Worm (Caenorhabditis elegans) whole organism, L3 larva: ENCODE results near the gene mrpl-28.

Experiments
- R02D3.7 ChIP-seq: fragments of 150-350 bp; optimal IDR thresholded peaks from 2 replicates; lab custom pipeline; 2014; ENCODE audit warnings: missing biosample characterization, missing genetic modification characterization
- ZK546.5 ChIP-seq: sonication (generic microtip); optimal IDR thresholded peaks from 2 replicates; lab custom pipeline; 2017; ENCODE audit warnings: missing biosample characterization, missing genetic modification characterization
- aly-2 ChIP-seq: fragments of 150-350 bp; optimal IDR thresholded peaks from 2 replicates; lab custom pipeline; 2014; ENCODE audit warnings: missing biosample characterization, missing genetic modification characterization
- ama-1 ChIP-seq: fragments of 150-350 bp; optimal IDR thresholded peaks from 2 replicates; lab custom pipeline; 2018
- ceh-16 ChIP-seq: sonication (generic microtip); optimal IDR thresholded peaks from 2 replicates; lab custom pipeline; 2017; ENCODE audit warnings: missing biosample characterization, missing genetic modification characterization
- ceh-28 ChIP-seq: fragments of 150-350 bp; optimal IDR thresholded peaks from 2 replicates; lab custom pipeline; 2014; ENCODE audit warnings: missing biosample characterization, missing genetic modification reagents, missing genetic modification characterization
- ceh-82 ChIP-seq: fragments of 150-350 bp; optimal IDR thresholded peaks from 2 replicates; lab custom pipeline; 2014; ENCODE audit warnings: missing biosample characterization, missing genetic modification characterization
- ceh-9 ChIP-seq: sonication (generic microtip); optimal IDR thresholded peaks from 2 replicates; lab custom pipeline; 2018; ENCODE audit warnings: missing biosample characterization, missing genetic modification characterization
- daf-12 ChIP-seq: fragments of 150-350 bp; optimal IDR thresholded peaks from 2 replicates; lab custom pipeline; 2014; ENCODE audit warnings: missing biosample characterization, missing genetic modification reagents, missing genetic modification characterization
- egl-27 ChIP-seq: sonication (generic microtip); optimal IDR thresholded peaks from 4 replicates; lab custom pipeline; 2017; ENCODE audit warnings: missing biosample characterization, missing genetic modification reagents, missing genetic modification characterization
- egl-5 ChIP-seq: fragments of 150-350 bp; optimal IDR thresholded peaks from 2 replicates; lab custom pipeline; 2017; ENCODE audit warnings: missing biosample characterization, missing genetic modification reagents, missing genetic modification characterization, inconsistent platforms
- elt-1 ChIP-seq: fragments of 150-350 bp; optimal IDR thresholded peaks from 2 replicates; lab custom pipeline; 2014; ENCODE audit warnings: missing biosample characterization, missing genetic modification characterization
- elt-2 ChIP-seq: sonication (generic microtip); optimal IDR thresholded peaks from 2 replicates; lab custom pipeline; 2016; ENCODE audit warnings: missing genetic modification reagents, mild to moderate bottlenecking, missing genetic modification characterization, missing compliant biosample characterization
- elt-3 ChIP-seq, 3 experiments: fragments of 150-350 bp in 1 of 3; sonication (generic microtip) in 2 of 3; optimal IDR thresholded peaks; 2 replicates in 2 of 3; 4 replicates in 1 of 3; lab custom pipeline; 2014 to 2017; ENCODE audit warnings: missing biosample characterization in 3 of 3, missing genetic modification characterization in 3 of 3
- eor-1 ChIP-seq, 2 experiments: fragments of 150-350 bp; optimal IDR thresholded peaks; 2 replicates each; lab custom pipeline; 2014 to 2018; ENCODE audit warnings: missing biosample characterization in 2 of 2, missing genetic modification characterization in 2 of 2
- fkh-10 ChIP-seq: sonication (generic microtip); optimal IDR thresholded peaks from 2 replicates; lab custom pipeline; 2017; ENCODE audit warnings: missing biosample characterization, missing genetic modification reagents, missing genetic modification characterization
- fkh-2 ChIP-seq: fragments of 150-350 bp; optimal IDR thresholded peaks from 2 replicates; lab custom pipeline; 2014; ENCODE audit warnings: missing biosample characterization, missing genetic modification reagents, missing genetic modification characterization
- fos-1 ChIP-seq: fragments of 150-350 bp; optimal IDR thresholded peaks from 2 replicates; lab custom pipeline; 2014; ENCODE audit warnings: missing biosample characterization, missing genetic modification characterization
- hmg-11 ChIP-seq: sonication (generic microtip); optimal IDR thresholded peaks from 2 replicates; lab custom pipeline; 2016; ENCODE audit warnings: missing genetic modification characterization, missing compliant biosample characterization
- jun-1 ChIP-seq: fragments of 150-350 bp; optimal IDR thresholded peaks from 2 replicates; lab custom pipeline; 2014; ENCODE audit warnings: missing biosample characterization, missing genetic modification reagents, missing genetic modification characterization
- lin-15B ChIP-seq: fragments of 150-350 bp; optimal IDR thresholded peaks from 2 replicates; lab custom pipeline; 2014; ENCODE audit warnings: missing biosample characterization, missing genetic modification characterization
- lin-39 ChIP-seq: fragments of 150-350 bp; optimal IDR thresholded peaks from 2 replicates; lab custom pipeline; 2018; ENCODE audit warnings: missing biosample characterization, missing genetic modification reagents, missing genetic modification characterization
- lsy-12 ChIP-seq: sonication (generic microtip); optimal IDR thresholded peaks from 2 replicates; lab custom pipeline; 2016; ENCODE audit warnings: mild to moderate bottlenecking, missing genetic modification characterization, missing compliant biosample characterization
- mdl-1 ChIP-seq: fragments of 150-350 bp; optimal IDR thresholded peaks from 2 replicates; lab custom pipeline; 2014; ENCODE audit warnings: missing biosample characterization, missing genetic modification characterization
- mml-1 ChIP-seq: fragments of 150-350 bp; sonication (generic microtip); optimal IDR thresholded peaks from 3 replicates; lab custom pipeline; 2014; ENCODE audit warnings: missing biosample characterization, missing genetic modification characterization
- nfya-1 ChIP-seq: sonication (generic microtip); optimal IDR thresholded peaks from 2 replicates; lab custom pipeline; 2017; ENCODE audit warnings: missing genetic modification characterization, mild to moderate bottlenecking, missing compliant biosample characterization, antibody characterized with exemption, moderate library complexity; ENCODE audit not compliant: insufficient read depth
- nhr-11 ChIP-seq: fragments of 150-350 bp; optimal IDR thresholded peaks from 2 replicates; lab custom pipeline; 2014; ENCODE audit warnings: missing biosample characterization, missing genetic modification characterization
- nhr-12 ChIP-seq: fragments of 150-350 bp; optimal IDR thresholded peaks from 2 replicates; lab custom pipeline; 2014; ENCODE audit warnings: missing biosample characterization, missing genetic modification characterization
- nhr-23 ChIP-seq: fragments of 150-350 bp; optimal IDR thresholded peaks from 2 replicates; lab custom pipeline; 2014; ENCODE audit warnings: missing biosample characterization, missing genetic modification reagents, missing genetic modification characterization
- nhr-237 ChIP-seq: fragments of 150-350 bp; optimal IDR thresholded peaks from 2 replicates; lab custom pipeline; 2014; ENCODE audit warnings: missing biosample characterization, missing genetic modification characterization
- nhr-25 ChIP-seq: sonication (generic microtip); optimal IDR thresholded peaks from 2 replicates; lab custom pipeline; 2017; ENCODE audit warnings: missing biosample characterization, missing genetic modification characterization
- nhr-28 ChIP-seq: fragments of 150-350 bp; optimal IDR thresholded peaks from 2 replicates; lab custom pipeline; 2014; ENCODE audit warnings: missing biosample characterization, missing genetic modification characterization
- nhr-43 ChIP-seq: sonication (generic microtip); optimal IDR thresholded peaks from 2 replicates; lab custom pipeline; 2016; ENCODE audit warnings: mild to moderate bottlenecking, missing genetic modification characterization, missing compliant biosample characterization; ENCODE audit not compliant: poor library complexity, severe bottlenecking
- nhr-67 ChIP-seq: fragments of 150-350 bp; optimal IDR thresholded peaks from 2 replicates; lab custom pipeline; 2014; ENCODE audit warnings: missing biosample characterization, missing genetic modification characterization
- nhr-76 ChIP-seq: fragments of 150-350 bp; sonication (generic microtip); optimal IDR thresholded peaks from 5 replicates; lab custom pipeline; 2014; ENCODE audit warnings: missing biosample characterization, missing genetic modification characterization
- nhr-77 ChIP-seq: fragments of 150-350 bp; optimal IDR thresholded peaks from 2 replicates; lab custom pipeline; 2014; ENCODE audit warnings: missing biosample characterization, missing genetic modification characterization
- pha-4 ChIP-seq: fragments of 150-350 bp; optimal IDR thresholded peaks from 2 replicates; lab custom pipeline; 2014; ENCODE audit warnings: missing biosample characterization, missing genetic modification reagents, missing genetic modification characterization
- pqm-1 ChIP-seq: fragments of 150-350 bp; optimal IDR thresholded peaks from 2 replicates; lab custom pipeline; 2017; ENCODE audit warnings: missing biosample characterization, missing genetic modification characterization, inconsistent platforms
- sea-2 ChIP-seq: fragments of 150-350 bp; sonication (generic microtip); optimal IDR thresholded peaks from 4 replicates; lab custom pipeline; 2014; ENCODE audit warnings: missing biosample characterization, missing genetic modification reagents, missing genetic modification characterization
- skn-1 ChIP-seq: fragments of 150-350 bp; optimal IDR thresholded peaks from 2 replicates; lab custom pipeline; 2014; ENCODE audit warnings: missing biosample characterization, missing genetic modification characterization
- snpc-4 ChIP-seq: fragments of 150-350 bp; optimal IDR thresholded peaks from 2 replicates; lab custom pipeline; 2014; ENCODE audit warnings: missing biosample characterization, missing genetic modification characterization
- tbx-2 ChIP-seq: sonication (generic microtip); optimal IDR thresholded peaks from 2 replicates; lab custom pipeline; 2016; ENCODE audit warnings: mild to moderate bottlenecking, missing genetic modification characterization, missing compliant biosample characterization
- unc-39 ChIP-seq: sonication (generic microtip); optimal IDR thresholded peaks from 4 replicates; lab custom pipeline; 2017; ENCODE audit warnings: missing biosample characterization, missing genetic modification characterization
- unc-62 ChIP-seq: fragments of 150-350 bp; sonication (generic microtip); optimal IDR thresholded peaks from 4 replicates; lab custom pipeline; 2014; ENCODE audit warnings: missing biosample characterization, missing genetic modification reagents, missing genetic modification characterization
- zag-1 ChIP-seq: fragments of 150-350 bp; optimal IDR thresholded peaks from 2 replicates; lab custom pipeline; 2014; ENCODE audit warnings: missing biosample characterization, missing genetic modification characterization
- ztf-11 ChIP-seq: fragments of 150-350 bp; optimal IDR thresholded peaks from 2 replicates; lab custom pipeline; 2014; ENCODE audit warnings: missing biosample characterization, missing genetic modification characterization
- ztf-4 ChIP-seq: fragments of 150-350 bp; optimal IDR thresholded peaks from 2 replicates; lab custom pipeline; 2014; ENCODE audit warnings: missing biosample characterization, missing genetic modification characterization

mrpl-28 gene

DNA sequence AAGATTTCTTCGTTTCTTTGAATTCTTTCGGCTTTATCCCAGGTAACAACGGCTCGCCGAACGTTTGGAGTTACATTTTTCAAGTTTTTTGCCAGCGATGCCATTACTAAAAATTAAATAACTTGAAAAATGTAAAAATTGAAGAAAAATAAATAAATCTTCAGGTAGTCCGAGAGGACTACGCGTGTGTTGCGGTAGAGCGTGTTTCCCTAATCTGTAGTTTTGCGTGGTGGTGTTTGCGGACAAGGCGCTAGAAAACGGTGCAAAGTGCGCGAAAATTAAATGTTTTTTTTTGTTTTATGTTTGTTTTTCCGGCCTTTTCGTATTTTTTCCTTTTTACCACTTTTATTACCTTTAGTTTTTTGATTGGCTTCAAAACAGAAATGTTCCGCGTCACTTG is at the start of gene mrpl-28:
Gene mrpl-28, minus strand, starts transcription at position 106 of the 400 bp plus-strand sequence.
- TF ChIP-seq ztf-4 (tag; lab: Kevin White, UChicago) = no peak
- TF ChIP-seq mml-1 (tag; lab: Kevin White, UChicago) = no peak
- no peak for TF ChIP-seq egl-27 (tag; lab: Kevin White, UChicago)
- TF ChIP-seq ceh-16 (tag; lab: Kevin White, UChicago) = no peak
- no peak for TF ChIP-seq nhr-76 (tag; lab: Kevin White, UChicago)
- TF ChIP-seq lin-39 = peak; percentile 85
- no peak for TF ChIP-seq ZK546.5 (tag; lab: Kevin White, UChicago)
- TF ChIP-seq tbx-2 (tag; lab: Kevin White, UChicago) = peak; percentile 77
- peak; percentile 16 for TF ChIP-seq elt-1
- peak; percentile 66 for TF ChIP-seq elt-2
- peak; percentile 92 for TF ChIP-seq hmg-11 (tag; lab: Kevin White, UChicago)
- TF ChIP-seq nhr-28 = no peak
- no peak for TF ChIP-seq unc-62 (GFP tag; lab: Kevin White, UChicago)
- TF ChIP-seq aly-2 = no peak
- peak; percentile 98 for TF ChIP-seq lin-15B
- no peak for TF ChIP-seq fkh-10 (GFP tag; lab: Kevin White, UChicago)
- TF ChIP-seq nhr-237 (tag; lab: Kevin White, UChicago) = no peak
- TF ChIP-seq jun-1 (tag; lab: Kevin White, UChicago) = peak; percentile 73
- TF ChIP-seq daf-12 (tag; lab: Kevin White, UChicago) = no peak
- peak; percentile 84 for TF ChIP-seq R02D3.7 (tag; lab: Kevin White, UChicago)
- TF ChIP-seq mdl-1 (tag; lab: Kevin White, UChicago) = no peak
- peak; percentile 38 for TF ChIP-seq pqm-1
- TF ChIP-seq ceh-82 = peak; percentile 92
- TF ChIP-seq nhr-12 (tag; lab: Kevin White, UChicago) = no peak
- peak; percentile 91 for TF ChIP-seq nfya-1 (tag; lab: Kevin White, UChicago)
- TF ChIP-seq ztf-11 (tag; lab: Kevin White, UChicago) = no peak
- no peak for TF ChIP-seq ama-1 (lab: Kevin White, UChicago)
- no peak for TF ChIP-seq elt-3 (tag; optimal IDR thresholded peaks at IDR 0.05; lab: Kevin White, UChicago)
- no peak for TF ChIP-seq fkh-2 (tag; lab: Kevin White, UChicago)
- TF ChIP-seq pha-4 (tag; lab: Kevin White, UChicago) = peak; percentile 99
- TF ChIP-seq eor-1 (tag; optimal IDR thresholded peaks at IDR 0.05; lab: Kevin White, UChicago) = no peak
- no peak for TF ChIP-seq nhr-67 (tag; lab: Kevin White, UChicago)
- TF ChIP-seq skn-1 (tag; lab: Kevin White, UChicago) = peak; percentile 14
- peak; percentile 16 for TF ChIP-seq zag-1 (tag; lab: Kevin White, UChicago)
- no peak for TF ChIP-seq fos-1 (tag; lab: Kevin White, UChicago)
- peak; percentile 89 for TF ChIP-seq nhr-25 (tag; lab: Kevin White, UChicago)
- TF ChIP-seq unc-39 (tag; lab: Kevin White, UChicago) = no peak
- no peak for TF ChIP-seq nhr-11 (tag; lab: Kevin White, UChicago)
- TF ChIP-seq sea-2 = no peak
- TF ChIP-seq nhr-43 (tag; lab: Kevin White, UChicago) = peak; percentile 85
- peak; percentile 84 for TF ChIP-seq snpc-4 (tag; lab: Kevin White, UChicago)
- TF ChIP-seq egl-5 (tag; lab: Kevin White, UChicago) = peak; percentile 85
- TF ChIP-seq ceh-9 (tag; lab: Kevin White, UChicago) = no peak
- TF ChIP-seq nhr-23 (tag; lab: Kevin White, UChicago) = peak; percentile 95
- peak; percentile 73 for TF ChIP-seq nhr-77
- peak; percentile 77 for TF ChIP-seq ceh-28 (tag; lab: Kevin White, UChicago)
- peak; percentile 87 for TF ChIP-seq lsy-12 (tag; lab: Kevin White, UChicago)
